Fruit fly (Drosophila melanogaster): Measurements from ENCODE around the gene CG43335.

- TF ChIP-seq psq (optimal IDR thresholded peaks at IDR 0.05): no peak
- TF ChIP-seq h (optimal IDR thresholded peaks at IDR 0.05): no peak
Measured at dm6 chr3R:15660460-15660859, 25.2 kb downstream of the CG43335 start.

All from Kc167 (cell line).